Fruit fly (Drosophila melanogaster) whole organism, pupa: Measurements from ENCODE around the gene Lrp4.

Experiments used
- CG10348 ChIP-seq: fragments of 200-800 bp; sonication (Bioruptor generic); IDR thresholded peaks from 2 replicates; pipeline ENCODE4 v1.3.6; 2022; ENCODE audit warnings: missing biosample characterization, missing genetic modification characterization
- CG12605 ChIP-seq: fragments of 200-800 bp; sonication (Bioruptor generic); IDR thresholded peaks from 2 replicates; pipeline ENCODE4 v1.3.6; 2022; ENCODE audit warnings: missing biosample characterization, missing genetic modification characterization
- CG13204 ChIP-seq: fragments of 200-800 bp; sonication (Bioruptor generic); optimal IDR thresholded peaks from 2 replicates; lab custom pipeline; 2018; ENCODE audit warnings: missing biosample characterization, mild to moderate bottlenecking, missing genetic modification characterization, moderate library complexity
- CG14655 ChIP-seq: fragments of 200-800 bp; sonication (Bioruptor generic); optimal IDR thresholded peaks from 3 replicates; lab custom pipeline; 2017; ENCODE audit warnings: mild to moderate bottlenecking, missing biosample characterization, missing genetic modification reagents, missing genetic modification characterization
- CG15710 ChIP-seq: fragments of 200-800 bp; sonication (Bioruptor generic); optimal IDR thresholded peaks from 2 replicates; lab custom pipeline; 2018; ENCODE audit warnings: missing biosample characterization, mild to moderate bottlenecking, missing genetic modification characterization, moderate library complexity
- CG17806 ChIP-seq: fragments of 200-800 bp; sonication (Bioruptor generic); optimal IDR thresholded peaks from 2 replicates; lab custom pipeline; 2018; ENCODE audit warnings: missing biosample characterization, mild to moderate bottlenecking, missing genetic modification characterization, moderate library complexity
- CG32121 ChIP-seq: fragments of 200-800 bp; sonication (Bioruptor generic); IDR thresholded peaks from 2 replicates; pipeline ENCODE4 v1.3.6; 2022; ENCODE audit warnings: missing biosample characterization, missing genetic modification characterization
- CG34367 ChIP-seq: fragments of 200-800 bp; sonication (Bioruptor generic); optimal IDR thresholded peaks from 2 replicates; lab custom pipeline; 2018; ENCODE audit warnings: missing biosample characterization, mild to moderate bottlenecking, missing genetic modification characterization
- CG4496 ChIP-seq: fragments of 200-800 bp; sonication (Bioruptor generic); IDR thresholded peaks from 3 replicates; pipeline ENCODE4 v1.3.6; 2022; ENCODE audit warnings: missing biosample characterization, missing genetic modification characterization
- CG8159 ChIP-seq: fragments of 200-800 bp; sonication (Bioruptor generic); optimal IDR thresholded peaks from 3 replicates; lab custom pipeline; 2018; ENCODE audit warnings: missing biosample characterization, mild to moderate bottlenecking, missing genetic modification characterization, moderate library complexity
- CG8301 ChIP-seq: fragments of 200-800 bp; sonication (Bioruptor generic); optimal IDR thresholded peaks from 2 replicates; lab custom pipeline; 2018; ENCODE audit warnings: missing biosample characterization, mild to moderate bottlenecking, missing genetic modification characterization
- CG9948 ChIP-seq: fragments of 200-800 bp; sonication (Bioruptor generic); optimal IDR thresholded peaks from 2 replicates; lab custom pipeline; 2018; ENCODE audit warnings: missing biosample characterization, mild to moderate bottlenecking, missing genetic modification characterization, moderate library complexity
- D1 ChIP-seq: fragments of 200-800 bp; sonication (Bioruptor generic); optimal IDR thresholded peaks from 2 replicates; lab custom pipeline; 2018; ENCODE audit warnings: missing biosample characterization, mild to moderate bottlenecking, missing genetic modification characterization, moderate library complexity
- EcR ChIP-seq: fragments of 200-800 bp; sonication (Bioruptor generic); optimal IDR thresholded peaks from 3 replicates; lab custom pipeline; 2019; ENCODE audit warnings: missing biosample characterization, missing genetic modification characterization, mild to moderate bottlenecking, moderate library complexity, missing genetic modification reagents
- Ets98B ChIP-seq: fragments of 200-800 bp; sonication (Bioruptor generic); IDR thresholded peaks from 2 replicates; pipeline ENCODE4 v1.3.6; 2022; ENCODE audit warnings: missing biosample characterization, missing genetic modification characterization
- Pif1A ChIP-seq: fragments of 200-800 bp; sonication (Bioruptor generic); optimal IDR thresholded peaks from 3 replicates; lab custom pipeline; 2016; ENCODE audit warnings: missing biosample characterization, missing genetic modification characterization
- Pif1B ChIP-seq: fragments of 200-800 bp; sonication (Bioruptor generic); optimal IDR thresholded peaks from 3 replicates; lab custom pipeline; 2016; ENCODE audit warnings: missing biosample characterization, missing genetic modification characterization
- Snoo ChIP-seq: fragments of 200-800 bp; sonication (Bioruptor generic); optimal IDR thresholded peaks from 3 replicates; lab custom pipeline; 2017; ENCODE audit warnings: missing biosample characterization, mild to moderate bottlenecking, missing genetic modification characterization, inconsistent platforms
- fd96Ca ChIP-seq: fragments of 200-800 bp; sonication (Bioruptor generic); IDR thresholded peaks from 3 replicates; pipeline ENCODE4 v1.3.6; 2022; ENCODE audit warnings: missing biosample characterization, missing genetic modification characterization
- gl ChIP-seq: fragments of 200-800 bp; sonication (Bioruptor generic); optimal IDR thresholded peaks from 2 replicates; lab custom pipeline; 2018; ENCODE audit warnings: missing biosample characterization, mild to moderate bottlenecking, missing genetic modification characterization
- rn ChIP-seq: fragments of 200-800 bp; sonication (Bioruptor generic); IDR thresholded peaks from 2 replicates; pipeline ENCODE4 v1.3.6; 2022; ENCODE audit warnings: missing biosample characterization, missing genetic modification characterization

The Lrp4 gene

dm6 chrX:15889780-15890608 is 20.7 kb upstream of the Lrp4 start, which contains the start of the genes MSBP and CG15916:
MSBP (minus strand) TSS chrX:15890109.
CG15916 (plus strand) TSS chrX:15890589.
- TF ChIP-seq rn (GFP tag; lab: Robert Waterston, UW) (no peak), CG15710 (peak; percentile 32), fd96Ca (GFP tag; lab: Robert Waterston, UW) (no peak), CG8159 (tag; lab: Kevin White, UChicago) (peak; percentile 64), CG13204 (GFP tag; lab: Kevin White, UChicago) (no peak), CG17806 (tag; lab: Kevin White, UChicago) (no peak), EcR (GFP tag; lab: Kevin White, UChicago) (no peak), Pif1B (GFP tag; lab: Kevin White, UChicago) (no peak), D1 (no peak), gl (tag; lab: Kevin White, UChicago) (peak; percentile 5), CG34367 (tag; lab: Kevin White, UChicago) (peak; percentile 18), CG9948 (tag; lab: Kevin White, UChicago) (peak; percentile 32), Snoo (peak; percentile 13), Pif1A (no peak), CG10348 (GFP tag; lab: Robert Waterston, UW) (no peak), CG14655 (GFP tag; lab: Kevin White, UChicago) (no peak), Ets98B (no peak), CG8301 (no peak), CG12605 (no peak), CG4496 (GFP tag; lab: Robert Waterston, UW) (peak; percentile 16; the same call in 1 of the 3 replicates), CG32121 (GFP tag; lab: Robert Waterston, UW) (no peak)

dm6 chrX:15891606-15892345 is 18.9 kb upstream of the Lrp4 start, which contains the start of gene shi:
shi (plus strand) TSS chrX:15892116.
- TF ChIP-seq CG34367 (tag; lab: Kevin White, UChicago) (no peak), CG13204 (GFP tag; lab: Kevin White, UChicago) (no peak), fd96Ca (GFP tag; lab: Robert Waterston, UW) (no peak), Snoo (no peak), rn (GFP tag; lab: Robert Waterston, UW) (no peak), CG9948 (tag; lab: Kevin White, UChicago) (no peak), CG14655 (GFP tag; lab: Kevin White, UChicago) (no peak), CG4496 (GFP tag; lab: Robert Waterston, UW) (no peak), CG15710 (no peak)
- TF ChIP-seq, all 21 proteins: peak for 0

- no peak for TF ChIP-seq CG12605
- no peak for TF ChIP-seq CG8301
- no peak for TF ChIP-seq CG34367 (tag; lab: Kevin White, UChicago)
- no peak for TF ChIP-seq rn (GFP tag; lab: Robert Waterston, UW)
- TF ChIP-seq CG10348 (GFP tag; lab: Robert Waterston, UW): no peak
- no peak for TF ChIP-seq CG8159 (tag; lab: Kevin White, UChicago)
- no peak for TF ChIP-seq gl (tag; lab: Kevin White, UChicago)
- no peak for TF ChIP-seq CG32121 (GFP tag; lab: Robert Waterston, UW)
- no peak for TF ChIP-seq EcR (GFP tag; lab: Kevin White, UChicago)
- TF ChIP-seq, all 21 proteins: peak for 0
Measured at dm6 chrX:15893732-15894264, 16.9 kb upstream of the Lrp4 start.

- no peak for TF ChIP-seq CG8301
- TF ChIP-seq CG32121 (GFP tag; lab: Robert Waterston, UW): no peak; the same call in 1 of the 2 replicates
- TF ChIP-seq gl (tag; lab: Kevin White, UChicago): no peak
- no peak for TF ChIP-seq CG9948 (tag; lab: Kevin White, UChicago)
- no peak for TF ChIP-seq fd96Ca (GFP tag; lab: Robert Waterston, UW)
- TF ChIP-seq CG13204 (GFP tag; lab: Kevin White, UChicago): no peak
- no peak for TF ChIP-seq Snoo
- no peak for TF ChIP-seq D1
- no peak for TF ChIP-seq Ets98B
- TF ChIP-seq CG8159 (tag; lab: Kevin White, UChicago): no peak
Measured at dm6 chrX:15909564-15910284, 946 bp upstream of the Lrp4 start, which contains the start of gene CycD. CycD (minus strand) TSS chrX:15909676.

- TF ChIP-seq Snoo (no peak), fd96Ca (GFP tag; lab: Robert Waterston, UW) (no peak), CG13204 (GFP tag; lab: Kevin White, UChicago) (no peak), Pif1A (no peak), D1 (no peak), CG8159 (tag; lab: Kevin White, UChicago) (no peak)
Measured at dm6 chrX:15921655-15922054, 11.0 kb downstream of the Lrp4 start, which contains the start of gene CG8916. CG8916 (plus strand) TSS chrX:15921955.
